Worm (Caenorhabditis elegans): ENCODE data around the gene str-260.

str-260 gene

ce11 chrV:3526882-3527281 is at the start of gene str-260:
TSS of gene str-260 (plus strand) at chrV:3527182.
- TF ChIP-seq hif-1 (tag; optimal IDR thresholded peaks at IDR 0.05), result no peak
- TF ChIP-seq dmd-9 (GFP tag; IDR thresholded peaks at IDR 0.05), result no peak

DNA sequence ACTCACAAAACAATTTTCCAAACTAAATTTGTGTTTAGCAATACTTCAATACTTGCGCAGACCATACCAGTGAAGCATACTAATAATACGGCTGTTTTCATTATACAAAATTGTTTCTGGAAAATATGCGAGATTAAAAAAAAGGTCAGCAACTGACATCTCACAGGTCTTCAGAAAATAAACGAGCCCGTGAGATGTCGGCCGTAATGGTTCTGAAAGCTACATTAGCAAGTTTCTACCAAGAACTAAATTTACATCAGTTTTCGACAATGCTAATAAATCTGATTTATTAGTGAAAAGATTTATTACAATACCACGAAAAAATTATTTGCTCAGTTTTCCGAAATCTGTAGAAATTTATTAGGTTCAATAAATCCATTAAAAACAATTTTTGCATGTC is 49.5 kb upstream of the str-260 start, which contains the start of gene srbc-31:
Gene srbc-31 (minus strand): TSS at position 101 of the 400 bp plus-strand sequence.
- no peak for TF ChIP-seq nhr-48 (tag; optimal IDR thresholded peaks at IDR 0.05)
- TF ChIP-seq F44E2.7 (GFP tag; IDR thresholded peaks at IDR 0.05), result no peak
- no peak for TF ChIP-seq Y105C5A.15 (GFP tag; IDR thresholded peaks at IDR 0.05)
- no peak for TF ChIP-seq spr-3 (GFP tag; optimal IDR thresholded peaks at IDR 0.05)
- no peak for TF ChIP-seq T20F7.1 (GFP tag; optimal IDR thresholded peaks at IDR 0.05)
- no peak for TF ChIP-seq dmd-8 (GFP tag; IDR thresholded peaks at IDR 0.05)
- no peak for TF ChIP-seq vab-7 (GFP tag; IDR thresholded peaks at IDR 0.05)
- TF ChIP-seq egl-27 (tag; optimal IDR thresholded peaks at IDR 0.05), result no peak
- no peak for TF ChIP-seq spr-1 (tag; optimal IDR thresholded peaks at IDR 0.05)
- TF ChIP-seq jun-1 (tag; optimal IDR thresholded peaks at IDR 0.05), result no peak
- TF ChIP-seq lin-15B (tag; optimal IDR thresholded peaks at IDR 0.05), result no peak
- no peak for TF ChIP-seq tag-97 (GFP tag; IDR thresholded peaks at IDR 0.05)
- TF ChIP-seq ces-1 (GFP tag; optimal IDR thresholded peaks at IDR 0.05), result no peak
- no peak for TF ChIP-seq php-3 (GFP tag; IDR thresholded peaks at IDR 0.05)
- no peak for TF ChIP-seq fos-1 (tag; optimal IDR thresholded peaks at IDR 0.05)
- no peak for TF ChIP-seq lin-29 (GFP tag; IDR thresholded peaks at IDR 0.05)

- TF ChIP-seq aha-1 (tag), result no peak
- no peak for TF ChIP-seq ceh-20 (GFP tag; IDR thresholded peaks at IDR 0.05)
- TF ChIP-seq mdl-1 (tag; optimal IDR thresholded peaks at IDR 0.05), result no peak
- no peak for TF ChIP-seq unc-62 (GFP tag; optimal IDR thresholded peaks at IDR 0.05 in 1 of 2)
- TF ChIP-seq unc-62 (tag; optimal IDR thresholded peaks at IDR 0.05), result no peak
- no peak for TF ChIP-seq ceh-28 (tag; optimal IDR thresholded peaks at IDR 0.05)
- no peak for TF ChIP-seq hmg-1.1 (GFP tag; IDR thresholded peaks at IDR 0.05)
- TF ChIP-seq zip-2 (tag; optimal IDR thresholded peaks at IDR 0.05), result no peak
- no peak for TF ChIP-seq lsy-2 (tag; optimal IDR thresholded peaks at IDR 0.05)
- no peak for TF ChIP-seq saeg-2 (GFP tag; IDR thresholded peaks at IDR 0.05)
- TF ChIP-seq D1046.2 (GFP tag; IDR thresholded peaks at IDR 0.05), result no peak
- no peak for TF ChIP-seq mdt-29 (GFP tag; IDR thresholded peaks at IDR 0.05)
- TF ChIP-seq ceh-62 (tag; optimal IDR thresholded peaks at IDR 0.05), result no peak
- no peak for TF ChIP-seq lin-1 (GFP tag; IDR thresholded peaks at IDR 0.05)
- no peak for TF ChIP-seq aly-2 (tag; optimal IDR thresholded peaks at IDR 0.05)
- no peak for TF ChIP-seq Y105C5A.15 (GFP tag; IDR thresholded peaks at IDR 0.05)
- TF ChIP-seq madf-5 (GFP tag; IDR thresholded peaks at IDR 0.05), result no peak
- no peak for TF ChIP-seq tag-97 (GFP tag; IDR thresholded peaks at IDR 0.05)
Observed at ce11 chrV:3480346-3480745, 46.6 kb upstream of the str-260 start, which contains the start of gene srbc-30. TSS of gene srbc-30 (minus strand) at chrV:3480446.

DNA sequence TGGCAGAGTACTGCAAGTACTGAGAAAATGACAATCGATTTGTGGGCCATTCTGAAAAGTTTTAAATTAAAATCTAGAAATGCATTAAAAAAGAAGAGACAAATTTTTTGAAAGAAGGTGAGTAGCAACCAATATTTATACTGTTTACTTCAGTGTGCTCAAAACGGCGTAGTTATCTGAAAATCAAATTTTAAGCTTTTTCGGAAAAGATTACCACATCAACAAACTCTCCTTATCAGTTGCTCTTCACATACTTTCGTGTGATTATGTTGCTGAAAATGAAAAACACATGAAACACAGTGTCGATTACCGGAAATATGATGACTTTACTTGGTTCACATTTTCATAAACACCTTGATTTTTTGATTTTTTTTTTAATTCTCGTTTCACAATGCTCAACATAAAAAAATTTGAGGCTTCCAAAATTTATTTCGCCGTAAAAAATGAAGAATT is 44.4 kb upstream of the str-260 start, which contains the start of gene lys-7:
Gene lys-7 (minus strand): TSS at position 51 of the 453 bp plus-strand sequence.
- TF ChIP-seq daf-16 (GFP tag; optimal IDR thresholded peaks at IDR 0.05) (no peak), daf-16 (tag; optimal IDR thresholded peaks at IDR 0.05) (peak; percentile 96), dmd-6 (GFP tag; IDR thresholded peaks at IDR 0.05) (no peak)

Measured in whole organism, L4 larva.